Fruit fly (Drosophila melanogaster): ENCODE results near the gene wol.
A peak's percentile ranks its signal among the peaks of the same experiment; 100 is the strongest.

Gene wol

DNA sequence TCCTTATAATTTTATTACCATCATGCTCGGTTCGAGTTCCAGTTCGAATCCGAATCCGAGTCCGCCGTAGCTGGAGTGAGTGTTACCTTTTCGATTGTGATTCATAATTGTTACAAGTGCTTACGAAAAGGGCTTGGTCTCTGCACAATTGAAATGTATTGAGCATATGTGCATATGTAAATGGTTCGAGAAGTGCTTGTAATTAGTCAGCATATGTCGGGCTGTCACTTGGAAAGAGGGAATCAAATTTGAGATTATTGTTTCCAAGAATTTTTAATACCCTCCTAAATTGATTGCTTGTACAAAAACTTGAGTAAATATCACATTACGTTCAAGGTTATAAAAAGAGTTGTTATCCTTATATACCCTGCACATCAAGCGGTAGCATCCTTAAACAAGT is 9.3 kb downstream of the wol start:
- TF ChIP-seq ap (GFP tag; IDR thresholded peaks at IDR 0.05) = no peak
- peak; percentile 11 for TF ChIP-seq kni (GFP tag; optimal IDR thresholded peaks at IDR 0.05)
- peak; percentile 41 for TF ChIP-seq twi (tag; optimal IDR thresholded peaks at IDR 0.05)
- TF ChIP-seq PHDP (tag; optimal IDR thresholded peaks at IDR 0.05) = no peak
- no peak for TF ChIP-seq CG7839 (tag; optimal IDR thresholded peaks at IDR 0.05)
- TF ChIP-seq CG32767 (GFP tag; IDR thresholded peaks at IDR 0.05) = no peak
- TF ChIP-seq CG8944 (GFP tag; optimal IDR thresholded peaks at IDR 0.05) = no peak
- TF ChIP-seq Pdp1 (GFP tag; optimal IDR thresholded peaks at IDR 0.05) = peak in 1 of 2 experiments; percentile 57
- TF ChIP-seq CG10979 (tag; optimal IDR thresholded peaks at IDR 0.05) = no peak
- no peak for TF ChIP-seq dmrt11E (tag; optimal IDR thresholded peaks at IDR 0.05)

DNA sequence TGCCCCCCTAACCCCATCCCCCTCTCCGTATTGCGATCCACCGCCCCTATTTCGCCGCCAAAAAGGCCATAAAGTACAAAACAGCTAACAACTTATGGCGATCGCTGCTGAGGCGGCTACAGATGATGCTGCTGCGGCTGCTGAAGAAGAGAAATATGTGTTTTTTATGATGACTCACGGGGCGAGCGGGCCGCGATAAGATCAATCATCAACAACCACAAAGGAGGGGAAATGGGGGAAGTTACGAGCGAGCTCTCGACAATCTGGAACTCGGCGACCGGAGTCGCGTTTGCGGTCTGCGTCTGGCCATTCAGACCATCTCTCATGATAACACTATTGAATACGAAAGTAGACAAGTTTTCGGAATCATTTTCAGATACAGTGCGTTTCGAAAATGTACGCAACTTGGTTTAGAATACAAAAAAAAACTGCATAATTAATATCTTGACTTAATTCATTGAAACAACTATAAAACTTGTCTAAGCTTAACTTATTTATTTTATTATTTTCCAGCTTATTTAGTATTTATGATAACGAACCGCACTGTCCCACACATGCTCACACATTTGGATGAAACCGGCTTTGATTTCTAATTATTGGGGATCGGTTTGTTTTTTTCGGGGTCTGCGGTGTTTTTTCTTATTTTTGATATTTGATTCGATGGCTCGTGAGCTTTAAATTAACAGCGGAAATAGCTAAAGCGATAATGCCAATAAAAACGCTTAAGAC is 10.5 kb downstream of the wol start:
- TF ChIP-seq CG12659 (GFP tag; optimal IDR thresholded peaks at IDR 0.05) = peak; percentile 97
- TF ChIP-seq Hr39 (optimal IDR thresholded peaks at IDR 0.05) = no peak
- peak; percentile 97 for TF ChIP-seq sim (GFP tag; IDR thresholded peaks at IDR 0.05)
- peak; percentile 99 for TF ChIP-seq Med (GFP tag)
- peak; percentile 69 for TF ChIP-seq psq (GFP tag; optimal IDR thresholded peaks at IDR 0.05)
- peak; percentile 96 for TF ChIP-seq CG14441 (GFP tag; IDR thresholded peaks at IDR 0.05)
- TF ChIP-seq gem (tag; optimal IDR thresholded peaks at IDR 0.05) = peak; percentile 97
- TF ChIP-seq CG1233 (GFP tag; optimal IDR thresholded peaks at IDR 0.05) = peak; percentile 94
- TF ChIP-seq esg (GFP tag; conservative IDR thresholded peaks at IDR 0.05) = peak; percentile 96
- peak; percentile 77 for TF ChIP-seq TFAM (GFP tag; optimal IDR thresholded peaks at IDR 0.05)
- peak; percentile 87 for TF ChIP-seq her (GFP tag; optimal IDR thresholded peaks at IDR 0.05)
- peak; percentile 91 for TF ChIP-seq Rx (GFP tag; IDR thresholded peaks at IDR 0.05)
- peak; percentile 87 for TF ChIP-seq YL-1 (GFP tag; optimal IDR thresholded peaks at IDR 0.05)
- TF ChIP-seq CG9876 (GFP tag; optimal IDR thresholded peaks at IDR 0.05) = peak; percentile 31
- TF ChIP-seq salm (tag; optimal IDR thresholded peaks at IDR 0.05) = peak; percentile 98
- TF ChIP-seq ap (GFP tag; IDR thresholded peaks at IDR 0.05) = peak; percentile 95
- peak; percentile 88 for TF ChIP-seq dm (GFP tag; optimal IDR thresholded peaks at IDR 0.05)
- peak; percentile 91 for TF ChIP-seq CG11398 (GFP tag; optimal IDR thresholded peaks at IDR 0.05)
- no peak for TF ChIP-seq CG13287 (GFP tag; IDR thresholded peaks at IDR 0.05; ENCODE audit: partially characterized antibody)
- TF ChIP-seq CG31224 (GFP tag; IDR thresholded peaks at IDR 0.05) = peak; percentile 94
- peak; percentile 98 for TF ChIP-seq CoRest (tag; optimal IDR thresholded peaks at IDR 0.05)
- TF ChIP-seq Dll (GFP tag; IDR thresholded peaks at IDR 0.05; ENCODE audit: partially characterized antibody) = 0 out of 4 replicates have a peak, but pooled peaks have one; percentile 20
- peak; percentile 93 for TF ChIP-seq CG11696 (GFP tag; IDR thresholded peaks at IDR 0.05)
- peak; percentile 92 for TF ChIP-seq Dip3 (GFP tag; optimal IDR thresholded peaks at IDR 0.05)
- TF ChIP-seq aop (GFP tag; IDR thresholded peaks at IDR 0.05) = peak; percentile 83; the same call in 1 of the 2 replicates
- peak; percentile 70 for TF ChIP-seq CG2116 (GFP tag; optimal IDR thresholded peaks at IDR 0.05)
- no peak for TF ChIP-seq pan (optimal IDR thresholded peaks at IDR 0.05)
- TF ChIP-seq pan (GFP tag; optimal IDR thresholded peaks at IDR 0.05 in 1 of 2, IDR thresholded peaks at IDR 0.05 in 1 of 2) = peak in 1 of 2 experiments; percentile 97
- TF ChIP-seq ERR (GFP tag; optimal IDR thresholded peaks at IDR 0.05) = peak; percentile 79
- TF ChIP-seq CG10209 (GFP tag; optimal IDR thresholded peaks at IDR 0.05) = peak; percentile 94
- peak; percentile 97 for TF ChIP-seq zfh1 (GFP tag; IDR thresholded peaks at IDR 0.05)
- TF ChIP-seq CG13894 (tag; optimal IDR thresholded peaks at IDR 0.05) = peak; percentile 94
- TF ChIP-seq CG4282 (GFP tag; optimal IDR thresholded peaks at IDR 0.05) = peak; percentile 46
- TF ChIP-seq gro (GFP tag; optimal IDR thresholded peaks at IDR 0.05) = peak; percentile 92
- TF ChIP-seq grau (tag; optimal IDR thresholded peaks at IDR 0.05) = peak; percentile 95
- TF ChIP-seq sob (GFP tag; IDR thresholded peaks at IDR 0.05) = peak; percentile 98
- TF ChIP-seq CG17912 (GFP tag; optimal IDR thresholded peaks at IDR 0.05) = peak; percentile 95
- peak; percentile 81 for TF ChIP-seq Usf (GFP tag; optimal IDR thresholded peaks at IDR 0.05)
- peak; percentile 93 for TF ChIP-seq CG1603 (tag; optimal IDR thresholded peaks at IDR 0.05)
- peak; percentile 81 for TF ChIP-seq Atf-2 (GFP tag; optimal IDR thresholded peaks at IDR 0.05)
